Fruit fly (Drosophila melanogaster): ENCODE measurements around the gene Ca-alpha1T.
A peak's percentile ranks its signal among the peaks of the same experiment; 100 is the strongest.

Ca-alpha1T gene

dm6 chrX:6059135-6059824 lies 133.0 kb downstream of the Ca-alpha1T start (continued):
- TF ChIP-seq crol (GFP tag; IDR thresholded peaks at IDR 0.05) (no peak), CG6813 (GFP tag; optimal IDR thresholded peaks at IDR 0.05) (no peak), ranshi (GFP tag; IDR thresholded peaks at IDR 0.05) (no peak), pan (optimal IDR thresholded peaks at IDR 0.05) (no peak), pan (GFP tag; optimal IDR thresholded peaks at IDR 0.05 in 1 of 2, IDR thresholded peaks at IDR 0.05 in 1 of 2) (peak in 1 of 2 experiments; percentile 43), Aef1 (GFP tag; IDR thresholded peaks at IDR 0.05) (peak; percentile 40; the same call in 1 of the 3 replicates), D19B (GFP tag; optimal IDR thresholded peaks at IDR 0.05) (no peak), CG10959 (GFP tag; IDR thresholded peaks at IDR 0.05) (0 out of 2 replicates have a peak, but pooled peaks have one; percentile 13), ATbp (GFP tag; optimal IDR thresholded peaks at IDR 0.05) (peak; percentile 49), crp (GFP tag; optimal IDR thresholded peaks at IDR 0.05) (no peak), Sox100B (GFP tag; optimal IDR thresholded peaks at IDR 0.05) (peak; percentile 8), CG18476 (GFP tag; optimal IDR thresholded peaks at IDR 0.05) (no peak), CG30403 (GFP tag; optimal IDR thresholded peaks at IDR 0.05) (peak; percentile 17), ci (GFP tag; IDR thresholded peaks at IDR 0.05) (peak; percentile 70; the same call in 2 of the 3 replicates), Nf-YA (GFP tag; IDR thresholded peaks at IDR 0.05) (peak; percentile 47; the same call in 1 of the 2 replicates), bsh (GFP tag; optimal IDR thresholded peaks at IDR 0.05) (peak in 1 of 2 experiments; percentile 48), CG5953 (GFP tag; IDR thresholded peaks at IDR 0.05) (peak; percentile 48; the same call in 1 of the 2 replicates), esg (GFP tag; conservative IDR thresholded peaks at IDR 0.05) (0 out of 2 replicates have a peak, but pooled peaks have one; percentile 11), Pdp1 (GFP tag; optimal IDR thresholded peaks at IDR 0.05) (peak in 1 of 2 experiments; percentile 6), CG5245 (GFP tag; optimal IDR thresholded peaks at IDR 0.05) (peak; percentile 27), ken (GFP tag; IDR thresholded peaks at IDR 0.05) (0 out of 3 replicates have a peak, but pooled peaks have one; percentile 40), Antp (GFP tag; optimal IDR thresholded peaks at IDR 0.05) (peak; percentile 16), row (GFP tag; IDR thresholded peaks at IDR 0.05) (peak; percentile 37; the same call in 2 of the 3 replicates), CG11504 (tag; optimal IDR thresholded peaks at IDR 0.05) (peak; percentile 57), Ssrp (tag; optimal IDR thresholded peaks at IDR 0.05) (peak; percentile 21), sens-2 (GFP tag; IDR thresholded peaks at IDR 0.05) (0 out of 2 replicates have a peak, but pooled peaks have one; percentile 26), Ptx1 (GFP tag; IDR thresholded peaks at IDR 0.05) (peak; percentile 23; the same call in 1 of the 2 replicates), CG4730 (GFP tag; IDR thresholded peaks at IDR 0.05) (no peak)

All from whole organism, embryonic.